Worm (Caenorhabditis elegans) whole organism, midembryonic: ENCODE results near the gene C08B6.14.

Experiments used
- T22C8.4 ChIP-seq: fragments of 200-800 bp; sonication (Bioruptor generic); IDR thresholded peaks from 2 replicates; pipeline ENCODE4 v1.3.6; 2022; ENCODE audit warnings: missing genetic modification characterization, missing compliant biosample characterization
- cog-1 ChIP-seq: sonication (generic microtip); optimal IDR thresholded peaks from 2 replicates; lab custom pipeline; 2016; ENCODE audit warnings: missing genetic modification characterization, missing compliant biosample characterization
- flt-1 ChIP-seq: fragments of 200-800 bp; sonication (Bioruptor generic); IDR thresholded peaks from 2 replicates; pipeline ENCODE4 v1.3.6; 2022; ENCODE audit warnings: missing genetic modification characterization, missing compliant biosample characterization
- klf-2 ChIP-seq: fragments of 200-800 bp; sonication (Bioruptor generic); conservative IDR thresholded peaks from 2 replicates; pipeline ENCODE4 v1.3.6; 2022; ENCODE audit warnings: missing genetic modification reagents, missing genetic modification characterization, missing compliant biosample characterization
- med-1 ChIP-seq: sonication (generic microtip); optimal IDR thresholded peaks from 2 replicates; lab custom pipeline; 2017; ENCODE audit warnings: missing genetic modification characterization, mild to moderate bottlenecking, missing compliant biosample characterization, antibody characterized with exemption, missing genetic modification reagents; ENCODE audit not compliant: insufficient read depth
- ref-1 ChIP-seq: fragments of 200-800 bp; sonication (Bioruptor generic); conservative IDR thresholded peaks from 2 replicates; pipeline ENCODE4 v1.3.6; 2022; ENCODE audit warnings: missing genetic modification reagents, missing genetic modification characterization, missing compliant biosample characterization
- tab-1 ChIP-seq: fragments of 200-800 bp; sonication (Bioruptor generic); IDR thresholded peaks from 2 replicates; pipeline ENCODE4 v1.3.6; 2022; ENCODE audit warnings: missing genetic modification characterization, missing compliant biosample characterization
- ztf-23 ChIP-seq: fragments of 200-800 bp; sonication (Bioruptor generic); IDR thresholded peaks from 2 replicates; pipeline ENCODE4 v1.3.6; 2022; ENCODE audit warnings: missing genetic modification reagents, missing genetic modification characterization, missing compliant biosample characterization
- ztf-29 ChIP-seq: fragments of 200-800 bp; sonication (Bioruptor generic); IDR thresholded peaks from 2 replicates; pipeline ENCODE4 v1.3.6; 2022; ENCODE audit warnings: missing genetic modification reagents, missing genetic modification characterization, missing compliant biosample characterization

C08B6.14 gene

ce11 chrV:10083999-10084468 is 17.8 kb downstream of the C08B6.14 start, which contains the start of gene nhr-12:
Gene nhr-12 (minus strand): TSS chrV:10084049.
- TF ChIP-seq ztf-23 (GFP tag; lab: Robert Waterston, UW) (no peak), klf-2 (no peak), T22C8.4 (GFP tag; lab: Robert Waterston, UW) (no peak), ref-1 (GFP tag; lab: Robert Waterston, UW) (no peak), tab-1 (GFP tag; lab: Robert Waterston, UW) (no peak), med-1 (GFP tag; lab: Kevin White, UChicago) (no peak), cog-1 (tag; lab: Kevin White, UChicago) (no peak), flt-1 (no peak), ztf-29 (GFP tag; lab: Robert Waterston, UW) (no peak)

ce11 chrV:10081636-10082035 is 20.2 kb downstream of the C08B6.14 start, which contains the start of gene nhr-205:
Gene nhr-205 (minus strand): TSS chrV:10081776.
- no peak for TF ChIP-seq ref-1 (GFP tag; lab: Robert Waterston, UW)
- no peak for TF ChIP-seq T22C8.4 (GFP tag; lab: Robert Waterston, UW)
- no peak for TF ChIP-seq ztf-29 (GFP tag; lab: Robert Waterston, UW)
- TF ChIP-seq ztf-23 (GFP tag; lab: Robert Waterston, UW): no peak
- no peak for TF ChIP-seq med-1 (GFP tag; lab: Kevin White, UChicago)
- TF ChIP-seq cog-1 (tag; lab: Kevin White, UChicago): no peak
- no peak for TF ChIP-seq flt-1
- no peak for TF ChIP-seq tab-1 (GFP tag; lab: Robert Waterston, UW)
- TF ChIP-seq klf-2: no peak

- no peak for TF ChIP-seq med-1 (GFP tag; lab: Kevin White, UChicago)
- no peak for TF ChIP-seq flt-1
- TF ChIP-seq cog-1 (tag; lab: Kevin White, UChicago): no peak
- no peak for TF ChIP-seq T22C8.4 (GFP tag; lab: Robert Waterston, UW)
- no peak for TF ChIP-seq klf-2
- TF ChIP-seq tab-1 (GFP tag; lab: Robert Waterston, UW): no peak
- TF ChIP-seq ztf-23 (GFP tag; lab: Robert Waterston, UW): no peak
- no peak for TF ChIP-seq ref-1 (GFP tag; lab: Robert Waterston, UW)
Measured at ce11 chrV:10080905-10081304, 20.9 kb downstream of the C08B6.14 start.

ce11 chrV:10078244-10078643 is 23.6 kb downstream of the C08B6.14 start, which contains the start of gene R04B5.1:
Gene R04B5.1 (minus strand): TSS chrV:10078344.
- TF ChIP-seq T22C8.4 (GFP tag; lab: Robert Waterston, UW): no peak
- TF ChIP-seq klf-2: no peak
- TF ChIP-seq ref-1 (GFP tag; lab: Robert Waterston, UW): no peak

ce11 chrV:10075441-10075840 is 26.4 kb downstream of the C08B6.14 start, which contains the start of gene F57A8.7:
Gene F57A8.7 (plus strand): TSS chrV:10075741.
- TF ChIP-seq ztf-29 (GFP tag; lab: Robert Waterston, UW) (no peak), tab-1 (GFP tag; lab: Robert Waterston, UW) (no peak), klf-2 (no peak), cog-1 (tag; lab: Kevin White, UChicago) (no peak), flt-1 (no peak), T22C8.4 (GFP tag; lab: Robert Waterston, UW) (no peak), ztf-23 (GFP tag; lab: Robert Waterston, UW) (no peak), ref-1 (GFP tag; lab: Robert Waterston, UW) (no peak), med-1 (GFP tag; lab: Kevin White, UChicago) (no peak)

- no peak for TF ChIP-seq klf-2
- TF ChIP-seq med-1 (GFP tag; lab: Kevin White, UChicago): no peak
- no peak for TF ChIP-seq T22C8.4 (GFP tag; lab: Robert Waterston, UW)
- no peak for TF ChIP-seq flt-1
- TF ChIP-seq ztf-29 (GFP tag; lab: Robert Waterston, UW): no peak
- TF ChIP-seq cog-1 (tag; lab: Kevin White, UChicago): no peak
- TF ChIP-seq ref-1 (GFP tag; lab: Robert Waterston, UW): no peak
- TF ChIP-seq tab-1 (GFP tag; lab: Robert Waterston, UW): no peak
- no peak for TF ChIP-seq ztf-23 (GFP tag; lab: Robert Waterston, UW)
Measured at ce11 chrV:10073793-10074192, 28.0 kb downstream of the C08B6.14 start, which contains the start of gene F57A8.6. Gene F57A8.6 (minus strand): TSS chrV:10073893.

- no peak for TF ChIP-seq ref-1 (GFP tag; lab: Robert Waterston, UW)
- TF ChIP-seq ztf-29 (GFP tag; lab: Robert Waterston, UW): no peak
- no peak for TF ChIP-seq cog-1 (tag; lab: Kevin White, UChicago)
- no peak for TF ChIP-seq med-1 (GFP tag; lab: Kevin White, UChicago)
- no peak for TF ChIP-seq ztf-23 (GFP tag; lab: Robert Waterston, UW)
Measured at ce11 chrV:10072721-10073120, 29.1 kb downstream of the C08B6.14 start.

ce11 chrV:10070541-10070940 is 31.3 kb downstream of the C08B6.14 start, which contains the start of gene nhr-192:
Gene nhr-192 (minus strand): TSS chrV:10070641.
- no peak for TF ChIP-seq ref-1 (GFP tag; lab: Robert Waterston, UW)
- TF ChIP-seq T22C8.4 (GFP tag; lab: Robert Waterston, UW): no peak
- no peak for TF ChIP-seq cog-1 (tag; lab: Kevin White, UChicago)
- no peak for TF ChIP-seq klf-2
- TF ChIP-seq ztf-29 (GFP tag; lab: Robert Waterston, UW): no peak
- TF ChIP-seq med-1 (GFP tag; lab: Kevin White, UChicago): no peak
- no peak for TF ChIP-seq flt-1
- TF ChIP-seq tab-1 (GFP tag; lab: Robert Waterston, UW): no peak
- no peak for TF ChIP-seq ztf-23 (GFP tag; lab: Robert Waterston, UW)

- no peak for TF ChIP-seq ztf-23 (GFP tag; lab: Robert Waterston, UW)
- TF ChIP-seq cog-1 (tag; lab: Kevin White, UChicago): no peak
- no peak for TF ChIP-seq T22C8.4 (GFP tag; lab: Robert Waterston, UW)
- no peak for TF ChIP-seq klf-2
- TF ChIP-seq ztf-29 (GFP tag; lab: Robert Waterston, UW): no peak
- TF ChIP-seq tab-1 (GFP tag; lab: Robert Waterston, UW): no peak
- no peak for TF ChIP-seq med-1 (GFP tag; lab: Kevin White, UChicago)
- TF ChIP-seq flt-1: no peak
- no peak for TF ChIP-seq ref-1 (GFP tag; lab: Robert Waterston, UW)
Measured at ce11 chrV:10066769-10067168, 35.0 kb downstream of the C08B6.14 start, which contains the start of gene npr-39. Gene npr-39 (plus strand): TSS chrV:10067069.
